Worm (Caenorhabditis elegans) whole organism, young adult: Measurements from ENCODE around the gene C33F10.8.

Experiments used
- B0035.1 ChIP-seq: sonication (generic microtip); optimal IDR thresholded peaks from 2 replicates; lab custom pipeline; 2016; ENCODE audit warnings: missing genetic modification characterization, mild to moderate bottlenecking, missing compliant biosample characterization, missing genotype, missing genetic modification reagents
- B0261.1 ChIP-seq: sonication (generic microtip); optimal IDR thresholded peaks from 2 replicates; lab custom pipeline; 2016; ENCODE audit warnings: mild to moderate bottlenecking, missing genetic modification characterization, moderate library complexity, missing compliant biosample characterization
- B0336.3 ChIP-seq: fragments of 200-800 bp; sonication (Bioruptor generic); IDR thresholded peaks from 2 replicates; pipeline ENCODE4 v1.3.6; 2022; ENCODE audit warnings: missing genetic modification characterization, missing compliant biosample characterization
- C06A6.2 ChIP-seq: fragments of 200-800 bp; sonication (Bioruptor generic); conservative IDR thresholded peaks from 2 replicates; pipeline ENCODE4 v1.3.6; 2022; ENCODE audit warnings: missing genetic modification characterization, missing compliant biosample characterization
- F10E7.11 ChIP-seq: sonication (generic microtip); optimal IDR thresholded peaks from 2 replicates; lab custom pipeline; 2017; ENCODE audit warnings: mild to moderate bottlenecking, missing genetic modification characterization, moderate library complexity, missing compliant biosample characterization
- F33H1.4 ChIP-seq: fragments of 200-800 bp; sonication (Bioruptor generic); IDR thresholded peaks from 2 replicates; pipeline ENCODE4 v1.3.6; 2022; ENCODE audit warnings: missing genetic modification reagents, missing genetic modification characterization, missing compliant biosample characterization
- F55B11.4 ChIP-seq: sonication (generic microtip); optimal IDR thresholded peaks from 2 replicates; lab custom pipeline; 2016; ENCODE audit warnings: missing compliant biosample characterization, missing genetic modification characterization, borderline replicate concordance; ENCODE audit not compliant: insufficient read depth
- Y53G8AR.9 ChIP-seq: fragments of 200-800 bp; sonication (Bioruptor generic); conservative IDR thresholded peaks from 2 replicates; pipeline ENCODE4 v1.3.6; 2022; ENCODE audit warnings: missing genetic modification reagents, missing genetic modification characterization, missing compliant biosample characterization
- Y56A3A.18 ChIP-seq: fragments of 200-800 bp; sonication (Bioruptor generic); IDR thresholded peaks from 2 replicates; pipeline ENCODE4 v1.3.6; 2022; ENCODE audit warnings: missing genetic modification reagents, missing genetic modification characterization, missing compliant biosample characterization
- akir-1 ChIP-seq: fragments of 200-800 bp; sonication (Bioruptor generic); optimal IDR thresholded peaks from 2 replicates; lab custom pipeline; 2018; ENCODE audit warnings: mild to moderate bottlenecking, missing genetic modification characterization, moderate library complexity, missing compliant biosample characterization
- atf-7 ChIP-seq: sonication (generic microtip); optimal IDR thresholded peaks from 2 replicates; lab custom pipeline; 2017; ENCODE audit warnings: mild to moderate bottlenecking, missing genetic modification characterization, missing compliant biosample characterization
- attf-5 ChIP-seq: fragments of 200-800 bp; sonication (Bioruptor generic); optimal IDR thresholded peaks from 2 replicates; lab custom pipeline; 2018; ENCODE audit warnings: mild to moderate bottlenecking, missing genetic modification characterization, missing compliant biosample characterization
- attf-6 ChIP-seq: fragments of 200-800 bp; sonication (Bioruptor generic); IDR thresholded peaks from 2 replicates; pipeline ENCODE4 v1.3.6; 2022; ENCODE audit warnings: missing genetic modification reagents, missing genetic modification characterization, missing compliant biosample characterization
- bed-1 ChIP-seq: fragments of 200-800 bp; sonication (Bioruptor generic); IDR thresholded peaks from 2 replicates; pipeline ENCODE4 v1.3.6; 2022; ENCODE audit warnings: missing genetic modification reagents, missing genetic modification characterization, missing compliant biosample characterization
- bed-2 ChIP-seq: fragments of 200-800 bp; sonication (Bioruptor generic); IDR thresholded peaks from 2 replicates; pipeline ENCODE4 v1.3.6; 2022; ENCODE audit warnings: missing genetic modification reagents, missing genetic modification characterization, missing compliant biosample characterization
- ccch-3 ChIP-seq: fragments of 200-800 bp; sonication (Bioruptor generic); optimal IDR thresholded peaks from 2 replicates; lab custom pipeline; 2018; ENCODE audit warnings: mild to moderate bottlenecking, missing genetic modification characterization, missing compliant biosample characterization
- cebp-1 ChIP-seq, 2 experiments: fragments of 200-800 bp in 1 of 2; sonication (Bioruptor generic) in 1 of 2; sonication (generic microtip) in 1 of 2; IDR thresholded peaks in 1 of 2; optimal IDR thresholded peaks in 1 of 2; 2 replicates each; pipeline versions ENCODE4 v1.3.6 to Lab custom; 2017 to 2022; ENCODE audit warnings: missing compliant biosample characterization in 2 of 2, missing genetic modification characterization in 2 of 2, mild to moderate bottlenecking in 1 of 2, missing genetic modification reagents in 1 of 2, moderate library complexity in 1 of 2
- cebp-2 ChIP-seq: fragments of 200-800 bp; sonication (Bioruptor generic); IDR thresholded peaks from 2 replicates; pipeline ENCODE4 v1.3.6; 2022; ENCODE audit warnings: missing genetic modification characterization, missing compliant biosample characterization
- ceh-91 ChIP-seq: fragments of 200-800 bp; sonication (Bioruptor generic); IDR thresholded peaks from 2 replicates; pipeline ENCODE4 v1.3.6; 2022; ENCODE audit warnings: missing genetic modification reagents, missing genetic modification characterization, missing compliant biosample characterization
- dox-1 ChIP-seq: fragments of 200-800 bp; sonication (Bioruptor generic); IDR thresholded peaks from 2 replicates; pipeline ENCODE4 v1.3.6; 2022; ENCODE audit warnings: missing genetic modification reagents, missing genetic modification characterization, missing compliant biosample characterization
- egrh-3 ChIP-seq: fragments of 200-800 bp; sonication (Bioruptor generic); IDR thresholded peaks from 2 replicates; pipeline ENCODE4 v1.3.6; 2022; ENCODE audit warnings: missing genetic modification reagents, missing genetic modification characterization, missing compliant biosample characterization
- ekl-4 ChIP-seq: fragments of 200-800 bp; sonication (Bioruptor generic); IDR thresholded peaks from 2 replicates; pipeline ENCODE4 v1.3.6; 2022; ENCODE audit warnings: missing genetic modification reagents, missing genetic modification characterization, missing compliant biosample characterization
- ets-4 ChIP-seq: fragments of 200-800 bp; sonication (Bioruptor generic); optimal IDR thresholded peaks from 2 replicates; lab custom pipeline; 2018; ENCODE audit warnings: mild to moderate bottlenecking, missing genetic modification characterization, missing compliant biosample characterization
- him-1 ChIP-seq: sonication (generic microtip); optimal IDR thresholded peaks from 2 replicates; lab custom pipeline; 2016; ENCODE audit warnings: missing genotype, missing genetic modification reagents, missing genetic modification characterization, missing compliant biosample characterization
- hlh-12 ChIP-seq: sonication (generic microtip); optimal IDR thresholded peaks from 2 replicates; lab custom pipeline; 2016; ENCODE audit warnings: missing genetic modification characterization, missing compliant biosample characterization
- let-607 ChIP-seq, 2 experiments: fragments of 200-800 bp in 1 of 2; sonication (Bioruptor generic) in 1 of 2; sonication (generic microtip) in 1 of 2; optimal IDR thresholded peaks; 2 replicates each; lab custom pipeline; 2016 to 2018; ENCODE audit warnings: mild to moderate bottlenecking in 2 of 2, missing compliant biosample characterization in 2 of 2, missing genetic modification characterization in 2 of 2, moderate library complexity in 2 of 2, missing genotype in 1 of 2
- lsy-27 ChIP-seq: sonication (generic microtip); optimal IDR thresholded peaks from 2 replicates; lab custom pipeline; 2017; ENCODE audit warnings: missing genetic modification characterization, mild to moderate bottlenecking, missing compliant biosample characterization, antibody characterized with exemption, missing genotype, borderline replicate concordance; ENCODE audit not compliant: insufficient read depth
- madf-8 ChIP-seq: fragments of 200-800 bp; sonication (Bioruptor generic); conservative IDR thresholded peaks from 2 replicates; pipeline ENCODE4 v1.3.6; 2022; ENCODE audit warnings: missing genetic modification reagents, missing genetic modification characterization, missing compliant biosample characterization
- mcd-1 ChIP-seq: fragments of 200-800 bp; sonication (Bioruptor generic); IDR thresholded peaks from 2 replicates; pipeline ENCODE4 v1.3.6; 2022; ENCODE audit warnings: missing genetic modification reagents, missing genetic modification characterization, missing compliant biosample characterization
- mes-4 ChIP-seq: sonication (generic microtip); optimal IDR thresholded peaks from 2 replicates; lab custom pipeline; 2016; ENCODE audit warnings: missing genotype, missing genetic modification characterization, missing compliant biosample characterization
- nfya-1 ChIP-seq: sonication (generic microtip); optimal IDR thresholded peaks from 2 replicates; lab custom pipeline; 2017; ENCODE audit warnings: antibody characterized with exemption, missing compliant biosample characterization, missing genetic modification characterization, borderline replicate concordance; ENCODE audit not compliant: insufficient read depth
- nfyb-1 ChIP-seq: fragments of 200-800 bp; sonication (Bioruptor generic); IDR thresholded peaks from 2 replicates; pipeline ENCODE4 v1.3.6; 2022; ENCODE audit warnings: missing genetic modification reagents, missing genetic modification characterization, missing compliant biosample characterization
- nhr-27 ChIP-seq: fragments of 200-800 bp; sonication (Bioruptor generic); optimal IDR thresholded peaks from 2 replicates; lab custom pipeline; 2018; ENCODE audit warnings: mild to moderate bottlenecking, missing genetic modification characterization, moderate library complexity, missing compliant biosample characterization
- nhr-80 ChIP-seq: sonication (generic microtip); optimal IDR thresholded peaks from 2 replicates; lab custom pipeline; 2016; ENCODE audit warnings: missing genetic modification characterization, missing compliant biosample characterization
- pha-4 ChIP-seq: fragments of 150-350 bp; sonication (generic microtip); optimal IDR thresholded peaks from 2 replicates; lab custom pipeline; 2014; ENCODE audit warnings: missing biosample characterization, missing genetic modification reagents, missing genetic modification characterization
- rec-8 ChIP-seq, 2 experiments: sonication (generic microtip); optimal IDR thresholded peaks; 2 replicates each; lab custom pipeline; 2016; ENCODE audit warnings: mild to moderate bottlenecking in 2 of 2, missing genetic modification characterization in 2 of 2, missing genetic modification reagents in 2 of 2, missing genotype in 2 of 2, missing biosample characterization in 1 of 2, missing compliant biosample characterization in 1 of 2, moderate library complexity in 1 of 2
- repo-1 ChIP-seq: sonication (generic microtip); optimal IDR thresholded peaks from 2 replicates; lab custom pipeline; 2017; ENCODE audit warnings: mild to moderate bottlenecking, missing genetic modification characterization, missing compliant biosample characterization
- snpc-1.1 ChIP-seq: sonication (generic microtip); optimal IDR thresholded peaks from 2 replicates; lab custom pipeline; 2017; ENCODE audit warnings: missing genetic modification characterization, mild to moderate bottlenecking, missing compliant biosample characterization, antibody characterized with exemption, moderate library complexity, missing genotype, missing genetic modification reagents; ENCODE audit not compliant: insufficient read depth
- snpc-1.3 ChIP-seq: sonication (generic microtip); optimal IDR thresholded peaks from 2 replicates; lab custom pipeline; 2017; ENCODE audit warnings: missing genetic modification characterization, mild to moderate bottlenecking, missing compliant biosample characterization, antibody characterized with exemption, moderate library complexity, missing genotype, missing genetic modification reagents; ENCODE audit not compliant: insufficient read depth
- tbp1 ChIP-seq: fragments of 200-800 bp; sonication (Bioruptor generic); optimal IDR thresholded peaks from 2 replicates; lab custom pipeline; 2018; ENCODE audit warnings: mild to moderate bottlenecking, missing genetic modification characterization, missing compliant biosample characterization
- xnd-1 ChIP-seq: sonication (generic microtip); optimal IDR thresholded peaks from 2 replicates; lab custom pipeline; 2016; ENCODE audit warnings: missing genotype, missing genetic modification reagents, missing genetic modification characterization, missing compliant biosample characterization
- ztf-18 ChIP-seq: sonication (generic microtip); optimal IDR thresholded peaks from 2 replicates; lab custom pipeline; 2016; ENCODE audit warnings: missing genotype, mild to moderate bottlenecking, missing genetic modification characterization, missing compliant biosample characterization
- ztf-26 ChIP-seq: sonication (generic microtip); optimal IDR thresholded peaks from 2 replicates; lab custom pipeline; 2017; ENCODE audit warnings: missing genetic modification characterization, missing compliant biosample characterization
- ztf-6 ChIP-seq: fragments of 200-800 bp; sonication (Bioruptor generic); IDR thresholded peaks from 2 replicates; pipeline ENCODE4 v1.3.6; 2022; ENCODE audit warnings: missing genetic modification reagents, missing genetic modification characterization, missing compliant biosample characterization

The C33F10.8 gene

ce11 chrII:4858906-4859411 is 33.9 kb upstream of the C33F10.8 start:
- TF ChIP-seq B0035.1 (tag; lab: Kevin White, UChicago): no peak
- TF ChIP-seq ceh-91 (GFP tag; lab: Robert Waterston, UW): no peak
- no peak for TF ChIP-seq akir-1
- TF ChIP-seq madf-8: no peak
- no peak for TF ChIP-seq C06A6.2 (GFP tag; lab: Robert Waterston, UW)
- TF ChIP-seq Y56A3A.18: no peak
- no peak for TF ChIP-seq cebp-1 (GFP tag; IDR thresholded peaks at IDR 0.05; lab: Robert Waterston, UW)
- peak; percentile 52 for TF ChIP-seq cebp-1 (tag; optimal IDR thresholded peaks at IDR 0.05; lab: Kevin White, UChicago)
- TF ChIP-seq ztf-26 (tag; lab: Kevin White, UChicago): no peak
- TF ChIP-seq bed-1 (GFP tag; lab: Robert Waterston, UW): no peak
- no peak for TF ChIP-seq nfya-1 (tag; lab: Kevin White, UChicago)
- TF ChIP-seq bed-2 (GFP tag; lab: Robert Waterston, UW): no peak
- no peak for TF ChIP-seq lsy-27 (tag; lab: Kevin White, UChicago)
- TF ChIP-seq ztf-18 (tag; lab: Kevin White, UChicago): peak; percentile 20
- TF ChIP-seq F55B11.4: no peak
- no peak for TF ChIP-seq mcd-1 (GFP tag; lab: Robert Waterston, UW)
- no peak for TF ChIP-seq snpc-1.3
- TF ChIP-seq Y53G8AR.9 (GFP tag; lab: Robert Waterston, UW): 0 out of 2 replicates have a peak, but pooled peaks have one; percentile 14
- no peak for TF ChIP-seq ets-4 (GFP tag; lab: Kevin White, UChicago)
- TF ChIP-seq snpc-1.1 (tag; lab: Kevin White, UChicago): no peak

DNA sequence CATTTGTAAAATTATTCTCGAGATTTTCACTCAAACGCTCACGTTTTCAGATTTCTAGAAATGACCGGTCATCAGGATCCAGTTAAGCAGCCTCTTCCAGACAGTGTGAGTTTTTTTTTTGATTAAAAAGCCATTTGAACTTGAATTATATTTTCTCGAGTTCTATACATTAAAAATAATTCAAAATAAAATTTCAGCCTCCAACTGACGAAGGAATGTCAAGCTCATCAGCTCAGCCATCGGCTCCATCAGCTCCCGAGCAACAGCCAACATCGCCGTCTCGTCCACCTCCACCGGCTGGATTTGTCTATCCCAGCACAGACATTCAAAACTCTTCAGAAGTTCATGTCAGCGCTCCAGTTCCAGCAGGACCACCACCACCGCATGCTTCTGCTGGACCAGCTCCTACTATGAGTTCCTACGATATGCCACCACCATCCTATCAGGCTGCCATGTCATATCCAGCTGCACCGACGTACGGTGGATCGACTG is 32.9 kb upstream of the C33F10.8 start, which contains the start of gene F11G11.5:
Gene F11G11.5 (plus strand): TSS at position 51 of the 492 bp plus-strand sequence.
- no peak for TF ChIP-seq B0261.1 (tag; lab: Kevin White, UChicago)
- no peak for TF ChIP-seq F10E7.11 (tag; lab: Kevin White, UChicago)
- TF ChIP-seq tbp1 (GFP tag; lab: Kevin White, UChicago): no peak
- TF ChIP-seq ztf-6: no peak
- no peak for TF ChIP-seq ccch-3 (GFP tag; lab: Kevin White, UChicago)
- TF ChIP-seq nfyb-1: peak; percentile 75; the same call in 1 of the 2 replicates
- TF ChIP-seq egrh-3 (GFP tag; lab: Robert Waterston, UW): peak; percentile 26; the same call in 1 of the 2 replicates
- peak; percentile 41; the same call in 1 of the 2 replicates for TF ChIP-seq mcd-1 (GFP tag; lab: Robert Waterston, UW)
- TF ChIP-seq him-1: no peak
- TF ChIP-seq ztf-26 (tag; lab: Kevin White, UChicago): no peak
- TF ChIP-seq ekl-4: peak; percentile 35; the same call in 1 of the 2 replicates
- no peak for TF ChIP-seq hlh-12 (tag; lab: Kevin White, UChicago)
- TF ChIP-seq atf-7: peak; percentile 8
- no peak for TF ChIP-seq pha-4 (tag; lab: Kevin White, UChicago)
- no peak for TF ChIP-seq xnd-1
- no peak for TF ChIP-seq nhr-27 (tag; lab: Kevin White, UChicago)
- TF ChIP-seq mes-4: no peak
- TF ChIP-seq cebp-2: 0 out of 2 replicates have a peak, but pooled peaks have one; percentile 47
- TF ChIP-seq let-607 (tag; optimal IDR thresholded peaks at IDR 0.05; lab: Kevin White, UChicago): peak in 1 of 2 experiments; percentile 21
- TF ChIP-seq attf-6 (GFP tag; lab: Robert Waterston, UW): no peak
- TF ChIP-seq nhr-80 (tag; lab: Kevin White, UChicago): no peak
- TF ChIP-seq attf-5 (GFP tag; lab: Kevin White, UChicago): no peak
- peak; percentile 59; the same call in 1 of the 2 replicates for TF ChIP-seq B0336.3 (GFP tag; lab: Robert Waterston, UW)
- TF ChIP-seq F33H1.4 (GFP tag; lab: Robert Waterston, UW): no peak
- no peak for TF ChIP-seq dox-1 (GFP tag; lab: Robert Waterston, UW)
- no peak for TF ChIP-seq cebp-1 (GFP tag; IDR thresholded peaks at IDR 0.05; lab: Robert Waterston, UW)
- TF ChIP-seq cebp-1 (tag; optimal IDR thresholded peaks at IDR 0.05; lab: Kevin White, UChicago): peak; percentile 24
- no peak for TF ChIP-seq lsy-27 (tag; lab: Kevin White, UChicago)
- TF ChIP-seq rec-8 (tag; optimal IDR thresholded peaks at IDR 0.05; lab: Kevin White, UChicago): no peak
- TF ChIP-seq repo-1 (tag; lab: Kevin White, UChicago): peak; percentile 32
